Worm (Caenorhabditis elegans): ENCODE results near the gene dpf-1.

dpf-1 gene

ce11 chrV:15478597-15478996 is 7.5 kb downstream of the dpf-1 start, which contains the start of gene C06B8.2:
Gene C06B8.2, minus strand, starts transcription at chrV:15478749.
- TF ChIP-seq B0310.2 (tag; optimal IDR thresholded peaks at IDR 0.05) (no peak), tbx-11 (GFP tag; IDR thresholded peaks at IDR 0.05) (no peak), F13C5.2 (tag; optimal IDR thresholded peaks at IDR 0.05) (no peak), pes-1 (GFP tag; IDR thresholded peaks at IDR 0.05) (no peak), hnd-1 (tag; optimal IDR thresholded peaks at IDR 0.05) (no peak), tbx-37 (GFP tag; conservative IDR thresholded peaks at IDR 0.05) (no peak), ama-1 (optimal IDR thresholded peaks at IDR 0.05) (no peak), aly-1 (tag; optimal IDR thresholded peaks at IDR 0.05) (no peak), sea-1 (GFP tag; conservative IDR thresholded peaks at IDR 0.05) (no peak)

ce11 chrV:15479107-15479506 is 8.0 kb downstream of the dpf-1 start:
- TF ChIP-seq ama-1 (optimal IDR thresholded peaks at IDR 0.05) (no peak), hmg-4 (GFP tag; optimal IDR thresholded peaks at IDR 0.05) (no peak), ets-7 (tag; optimal IDR thresholded peaks at IDR 0.05) (no peak), scrt-1 (GFP tag; IDR thresholded peaks at IDR 0.05) (no peak), sea-1 (GFP tag; conservative IDR thresholded peaks at IDR 0.05) (no peak), pes-1 (GFP tag; IDR thresholded peaks at IDR 0.05) (no peak), tra-4 (tag; optimal IDR thresholded peaks at IDR 0.05) (no peak), tbx-11 (GFP tag; IDR thresholded peaks at IDR 0.05) (no peak), hnd-1 (tag; optimal IDR thresholded peaks at IDR 0.05) (no peak), ceh-13 (GFP tag; optimal IDR thresholded peaks at IDR 0.05) (no peak), flt-1 (GFP tag; IDR thresholded peaks at IDR 0.05) (no peak), tbx-37 (GFP tag; conservative IDR thresholded peaks at IDR 0.05) (no peak), F13C5.2 (tag; optimal IDR thresholded peaks at IDR 0.05) (no peak), B0310.2 (tag; optimal IDR thresholded peaks at IDR 0.05) (no peak), ceh-36 (tag; optimal IDR thresholded peaks at IDR 0.05) (no peak), hmbx-1 (tag; optimal IDR thresholded peaks at IDR 0.05) (no peak), aly-1 (tag; optimal IDR thresholded peaks at IDR 0.05) (no peak)

- TF ChIP-seq hnd-1 (tag; optimal IDR thresholded peaks at IDR 0.05) (no peak), aly-1 (tag; optimal IDR thresholded peaks at IDR 0.05) (no peak), flt-1 (GFP tag; IDR thresholded peaks at IDR 0.05) (no peak), ceh-13 (GFP tag; optimal IDR thresholded peaks at IDR 0.05) (no peak)
Measured at ce11 chrV:15479825-15480224, 8.7 kb downstream of the dpf-1 start.

ce11 chrV:15480505-15481075 is 9.5 kb downstream of the dpf-1 start:
- TF ChIP-seq hmg-4 (GFP tag; optimal IDR thresholded peaks at IDR 0.05): no peak
- TF ChIP-seq hnd-1 (tag; optimal IDR thresholded peaks at IDR 0.05): no peak
- TF ChIP-seq tbx-11 (GFP tag; IDR thresholded peaks at IDR 0.05): no peak
- no peak for TF ChIP-seq sea-1 (GFP tag; conservative IDR thresholded peaks at IDR 0.05)
- no peak for TF ChIP-seq ets-7 (tag; optimal IDR thresholded peaks at IDR 0.05)
- no peak for TF ChIP-seq B0310.2 (tag; optimal IDR thresholded peaks at IDR 0.05)
- TF ChIP-seq hmbx-1 (tag; optimal IDR thresholded peaks at IDR 0.05): no peak
- no peak for TF ChIP-seq scrt-1 (GFP tag; IDR thresholded peaks at IDR 0.05)
- TF ChIP-seq ceh-13 (GFP tag; optimal IDR thresholded peaks at IDR 0.05): no peak
- no peak for TF ChIP-seq ama-1 (optimal IDR thresholded peaks at IDR 0.05)

ce11 chrV:15481374-15481773 is 10.2 kb downstream of the dpf-1 start, which contains the start of gene nhr-150:
Gene nhr-150, minus strand, starts transcription at chrV:15481465.
- TF ChIP-seq pes-1 (GFP tag; IDR thresholded peaks at IDR 0.05) (no peak), flt-1 (GFP tag; IDR thresholded peaks at IDR 0.05) (no peak), hnd-1 (tag; optimal IDR thresholded peaks at IDR 0.05) (no peak), ceh-36 (tag; optimal IDR thresholded peaks at IDR 0.05) (no peak), sea-1 (GFP tag; conservative IDR thresholded peaks at IDR 0.05) (no peak), tbx-11 (GFP tag; IDR thresholded peaks at IDR 0.05) (no peak), ceh-13 (GFP tag; optimal IDR thresholded peaks at IDR 0.05) (no peak), B0310.2 (tag; optimal IDR thresholded peaks at IDR 0.05) (no peak), ets-7 (tag; optimal IDR thresholded peaks at IDR 0.05) (no peak), aly-1 (tag; optimal IDR thresholded peaks at IDR 0.05) (no peak), hmbx-1 (tag; optimal IDR thresholded peaks at IDR 0.05) (no peak), hmg-4 (GFP tag; optimal IDR thresholded peaks at IDR 0.05) (no peak), tbx-37 (GFP tag; conservative IDR thresholded peaks at IDR 0.05) (no peak), ama-1 (optimal IDR thresholded peaks at IDR 0.05) (no peak)

- TF ChIP-seq ceh-36 (tag; optimal IDR thresholded peaks at IDR 0.05) (no peak), tbx-37 (GFP tag; conservative IDR thresholded peaks at IDR 0.05) (no peak), ets-7 (tag; optimal IDR thresholded peaks at IDR 0.05) (no peak), scrt-1 (GFP tag; IDR thresholded peaks at IDR 0.05) (no peak)
Measured at ce11 chrV:15483563-15483962, 12.4 kb downstream of the dpf-1 start.

ce11 chrV:15484537-15484936 is 13.4 kb downstream of the dpf-1 start, which contains the start of gene C06B8.3:
Gene C06B8.3, minus strand, starts transcription at chrV:15484637.
- TF ChIP-seq hmbx-1 (tag; optimal IDR thresholded peaks at IDR 0.05): no peak
- TF ChIP-seq aly-1 (tag; optimal IDR thresholded peaks at IDR 0.05): no peak
- TF ChIP-seq hmg-4 (GFP tag; optimal IDR thresholded peaks at IDR 0.05): no peak
- no peak for TF ChIP-seq ets-7 (tag; optimal IDR thresholded peaks at IDR 0.05)
- no peak for TF ChIP-seq hnd-1 (tag; optimal IDR thresholded peaks at IDR 0.05)
- no peak for TF ChIP-seq ceh-13 (GFP tag; optimal IDR thresholded peaks at IDR 0.05)
- TF ChIP-seq tra-4 (tag; optimal IDR thresholded peaks at IDR 0.05): no peak
- TF ChIP-seq tbx-11 (GFP tag; IDR thresholded peaks at IDR 0.05): no peak
- no peak for TF ChIP-seq ceh-36 (tag; optimal IDR thresholded peaks at IDR 0.05)
- TF ChIP-seq ama-1 (optimal IDR thresholded peaks at IDR 0.05): no peak
- no peak for TF ChIP-seq scrt-1 (GFP tag; IDR thresholded peaks at IDR 0.05)
- TF ChIP-seq tbx-37 (GFP tag; conservative IDR thresholded peaks at IDR 0.05): no peak
- TF ChIP-seq flt-1 (GFP tag; IDR thresholded peaks at IDR 0.05): no peak

- TF ChIP-seq flt-1 (GFP tag; IDR thresholded peaks at IDR 0.05): no peak
- TF ChIP-seq hnd-1 (tag; optimal IDR thresholded peaks at IDR 0.05): no peak
- no peak for TF ChIP-seq hmbx-1 (tag; optimal IDR thresholded peaks at IDR 0.05)
- TF ChIP-seq tbx-37 (GFP tag; conservative IDR thresholded peaks at IDR 0.05): no peak
- no peak for TF ChIP-seq ama-1 (optimal IDR thresholded peaks at IDR 0.05)
- TF ChIP-seq hmg-4 (GFP tag; optimal IDR thresholded peaks at IDR 0.05): no peak
- TF ChIP-seq ceh-36 (tag; optimal IDR thresholded peaks at IDR 0.05): no peak
- TF ChIP-seq F13C5.2 (tag; optimal IDR thresholded peaks at IDR 0.05): no peak
- no peak for TF ChIP-seq scrt-1 (GFP tag; IDR thresholded peaks at IDR 0.05)
- no peak for TF ChIP-seq B0310.2 (tag; optimal IDR thresholded peaks at IDR 0.05)
Measured at ce11 chrV:15487764-15488163, 16.6 kb downstream of the dpf-1 start, which contains the start of gene srw-21. Gene srw-21, plus strand, starts transcription at chrV:15488064.
